Fruit fly (Drosophila melanogaster) whole organism, prepupa: ENCODE results near the gene CG8539.
"Not testable (repeated sequence)": the region's sequence is repeated elsewhere in the genome, so short reads cannot be mapped to it uniquely, and the experiment has no call there.

Experiments used
- Blimp-1 ChIP-seq: fragments of 200-800 bp; sonication (Bioruptor generic); optimal IDR thresholded peaks from 3 replicates; lab custom pipeline; 2017; ENCODE audit warnings: missing biosample characterization, missing genetic modification characterization, mild to moderate bottlenecking, moderate library complexity, missing genetic modification reagents
- CG11294 ChIP-seq: fragments of 200-800 bp; sonication (Bioruptor generic); IDR thresholded peaks from 2 replicates; pipeline ENCODE4 v1.3.6; 2022; ENCODE audit warnings: missing biosample characterization, missing genetic modification characterization
- CG11902 ChIP-seq: fragments of 200-800 bp; sonication (Bioruptor generic); optimal IDR thresholded peaks from 3 replicates; lab custom pipeline; 2016; ENCODE audit warnings: missing biosample characterization, missing genetic modification characterization
- CG15336 ChIP-seq: fragments of 200-800 bp; sonication (Bioruptor generic); IDR thresholded peaks from 2 replicates; pipeline ENCODE4 v1.3.6; 2022; ENCODE audit warnings: missing biosample characterization, missing genetic modification characterization
- CG1621 ChIP-seq: fragments of 200-800 bp; sonication (Bioruptor generic); optimal IDR thresholded peaks from 3 replicates; lab custom pipeline; 2018; ENCODE audit warnings: missing biosample characterization, mild to moderate bottlenecking, missing genetic modification characterization
- CG16779 ChIP-seq: fragments of 200-800 bp; sonication (Bioruptor generic); optimal IDR thresholded peaks from 3 replicates; lab custom pipeline; 2017; ENCODE audit warnings: missing biosample characterization, mild to moderate bottlenecking, missing genetic modification characterization
- CG32006 ChIP-seq: fragments of 200-800 bp; sonication (Bioruptor generic); optimal IDR thresholded peaks from 3 replicates; lab custom pipeline; 2017; ENCODE audit warnings: missing biosample characterization, mild to moderate bottlenecking, missing genetic modification characterization
- CG4318 ChIP-seq: fragments of 200-800 bp; sonication (Bioruptor generic); optimal IDR thresholded peaks from 3 replicates; lab custom pipeline; 2017; ENCODE audit warnings: missing biosample characterization, mild to moderate bottlenecking, missing genetic modification characterization
- CG6163 ChIP-seq: fragments of 200-800 bp; sonication (Bioruptor generic); IDR thresholded peaks from 3 replicates; pipeline ENCODE4 v1.3.6; 2022; ENCODE audit warnings: missing biosample characterization, missing genetic modification characterization
- CG6276 ChIP-seq: fragments of 200-800 bp; sonication (Bioruptor generic); optimal IDR thresholded peaks from 2 replicates; lab custom pipeline; 2017; ENCODE audit warnings: missing biosample characterization, mild to moderate bottlenecking, missing genetic modification characterization
- CG6792 ChIP-seq: fragments of 200-800 bp; sonication (Bioruptor generic); optimal IDR thresholded peaks from 3 replicates; lab custom pipeline; 2016; ENCODE audit warnings: missing biosample characterization, missing genetic modification characterization
- CG6808 ChIP-seq: fragments of 200-800 bp; sonication (Bioruptor generic); optimal IDR thresholded peaks from 3 replicates; lab custom pipeline; 2017; ENCODE audit warnings: missing biosample characterization, missing genetic modification characterization, mild to moderate bottlenecking, moderate library complexity, missing genetic modification reagents
- CG6854 ChIP-seq: fragments of 200-800 bp; sonication (Bioruptor generic); optimal IDR thresholded peaks from 2 replicates; lab custom pipeline; 2017; ENCODE audit warnings: missing biosample characterization, mild to moderate bottlenecking, missing genetic modification characterization
- Eip75B ChIP-seq: fragments of 200-800 bp; sonication (Bioruptor generic); optimal IDR thresholded peaks from 3 replicates; lab custom pipeline; 2016; ENCODE audit warnings: missing biosample characterization, missing genetic modification characterization
- Ets96B ChIP-seq: fragments of 200-800 bp; optimal IDR thresholded peaks from 2 replicates; lab custom pipeline; 2019; ENCODE audit warnings: missing biosample characterization, mild to moderate bottlenecking, missing genetic modification characterization, moderate library complexity
- Gug ChIP-seq: fragments of 200-800 bp; sonication (Bioruptor generic); IDR thresholded peaks from 2 replicates; pipeline ENCODE4 v1.3.6; 2022; ENCODE audit warnings: missing biosample characterization, missing genetic modification characterization
- Hr38 ChIP-seq: sonication (Bioruptor generic); optimal IDR thresholded peaks from 2 replicates; lab custom pipeline; 2016; ENCODE audit warnings: missing biosample characterization, missing genetic modification characterization
- Hr39 ChIP-seq: fragments of 200-800 bp; sonication (Bioruptor generic); optimal IDR thresholded peaks from 2 replicates; lab custom pipeline; 2016; ENCODE audit warnings: missing biosample characterization, missing genetic modification characterization
- Hr4 ChIP-seq: fragments of 200-800 bp; sonication (Bioruptor generic); optimal IDR thresholded peaks from 3 replicates; lab custom pipeline; 2016; ENCODE audit warnings: missing biosample characterization, missing genetic modification characterization
- Lpt ChIP-seq: fragments of 200-800 bp; sonication (Bioruptor generic); optimal IDR thresholded peaks from 3 replicates; lab custom pipeline; 2016; ENCODE audit warnings: missing biosample characterization, missing genetic modification characterization
- Met ChIP-seq: fragments of 200-800 bp; sonication (Bioruptor generic); optimal IDR thresholded peaks from 3 replicates; lab custom pipeline; 2016; ENCODE audit warnings: missing biosample characterization, missing genetic modification characterization
- Smox ChIP-seq: fragments of 200-800 bp; sonication (Bioruptor generic); optimal IDR thresholded peaks from 3 replicates; lab custom pipeline; 2016; ENCODE audit warnings: missing biosample characterization, missing genetic modification characterization
- Sox102F ChIP-seq: fragments of 200-800 bp; sonication (Bioruptor generic); optimal IDR thresholded peaks from 2 replicates; lab custom pipeline; 2016; ENCODE audit warnings: missing biosample characterization, mild to moderate bottlenecking, missing genetic modification characterization
- Sox15 ChIP-seq: fragments of 200-800 bp; sonication (Bioruptor generic); optimal IDR thresholded peaks from 3 replicates; lab custom pipeline; 2016; ENCODE audit warnings: missing biosample characterization, missing genetic modification characterization
- achi ChIP-seq: fragments of 200-800 bp; sonication (Bioruptor generic); optimal IDR thresholded peaks from 3 replicates; lab custom pipeline; 2016; ENCODE audit warnings: missing biosample characterization, missing genetic modification characterization
- acj6 ChIP-seq: fragments of 200-800 bp; sonication (Bioruptor generic); optimal IDR thresholded peaks from 3 replicates; lab custom pipeline; 2016; ENCODE audit warnings: missing biosample characterization, missing genetic modification characterization
- dsx ChIP-seq: fragments of 200-800 bp; optimal IDR thresholded peaks from 3 replicates; lab custom pipeline; 2019; ENCODE audit warnings: missing biosample characterization, mild to moderate bottlenecking, missing genetic modification characterization, moderate library complexity; ENCODE audit not compliant: poor library complexity, severe bottlenecking
- fd59A ChIP-seq: fragments of 200-800 bp; sonication (Bioruptor generic); optimal IDR thresholded peaks from 2 replicates; lab custom pipeline; 2017; ENCODE audit warnings: missing biosample characterization, mild to moderate bottlenecking, missing genetic modification characterization, missing genetic modification reagents
- fkh ChIP-seq: fragments of 200-800 bp; sonication (Bioruptor generic); optimal IDR thresholded peaks from 3 replicates; lab custom pipeline; 2017; ENCODE audit warnings: missing biosample characterization, mild to moderate bottlenecking, missing genetic modification characterization, moderate library complexity
- net ChIP-seq: fragments of 200-800 bp; sonication (Bioruptor generic); optimal IDR thresholded peaks from 3 replicates; lab custom pipeline; 2016; ENCODE audit warnings: missing biosample characterization, missing genetic modification characterization
- pdm3 ChIP-seq: fragments of 200-800 bp; sonication (Bioruptor generic); optimal IDR thresholded peaks from 3 replicates; lab custom pipeline; 2016; ENCODE audit warnings: missing biosample characterization, missing genetic modification characterization
- spab ChIP-seq: fragments of 200-800 bp; sonication (Bioruptor generic); optimal IDR thresholded peaks from 2 replicates; lab custom pipeline; 2017; ENCODE audit warnings: missing biosample characterization, mild to moderate bottlenecking, missing genetic modification characterization, missing genetic modification reagents
- ss ChIP-seq, 2 experiments: fragments of 200-800 bp; sonication (Bioruptor generic); optimal IDR thresholded peaks; 2 replicates in 1 of 2; 3 replicates in 1 of 2; lab custom pipeline; 2017 to 2018; ENCODE audit warnings: mild to moderate bottlenecking in 2 of 2, missing biosample characterization in 2 of 2, missing genetic modification characterization in 2 of 2, moderate library complexity in 1 of 2
- svp ChIP-seq: fragments of 200-800 bp; sonication (Bioruptor generic); peaks from one replicate; lab custom pipeline; 2016; ENCODE audit warnings: missing biosample characterization, missing genetic modification characterization
- topi ChIP-seq: fragments of 200-800 bp; sonication (Bioruptor generic); optimal IDR thresholded peaks from 3 replicates; lab custom pipeline; 2016; ENCODE audit warnings: missing biosample characterization, missing genetic modification characterization
- vri ChIP-seq: fragments of 200-800 bp; sonication (Bioruptor generic); optimal IDR thresholded peaks from 3 replicates; lab custom pipeline; 2016; ENCODE audit warnings: missing biosample characterization, mild to moderate bottlenecking, missing genetic modification characterization

Gene CG8539

DNA sequence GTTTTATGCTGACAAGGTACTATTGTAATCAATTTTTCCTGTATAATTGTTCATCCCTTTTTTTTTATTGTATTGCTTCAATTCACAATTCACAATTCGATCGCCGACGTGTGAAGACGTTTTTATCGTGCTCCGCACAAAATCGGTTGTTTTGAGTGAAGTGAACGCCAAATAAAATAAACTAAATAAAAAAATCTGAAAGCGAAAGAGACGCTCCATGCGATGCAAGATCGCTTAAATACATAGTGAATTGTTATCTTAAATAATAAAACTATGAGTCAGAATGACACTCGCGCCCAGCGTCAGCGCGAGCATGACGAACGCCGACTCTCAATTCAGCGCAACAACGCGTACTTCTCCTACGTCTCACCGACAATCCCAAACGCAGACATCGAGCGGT is at the start of gene CG8539:
Gene CG8539, minus strand, starts transcription at position 101 of the 400 bp plus-strand sequence.
- TF ChIP-seq Hr38 (GFP tag; lab: Kevin White, UChicago); Lpt; CG16779 (tag; lab: Kevin White, UChicago): not testable (repeated sequence)

- TF ChIP-seq fd59A (GFP tag; lab: Kevin White, UChicago): no peak
- TF ChIP-seq Blimp-1 (GFP tag; lab: Kevin White, UChicago): peak; percentile 93
- TF ChIP-seq Gug (GFP tag; lab: Robert Waterston, UW): no peak
- peak; percentile 30 for TF ChIP-seq Sox102F (GFP tag; lab: Kevin White, UChicago)
- no peak for TF ChIP-seq svp (GFP tag; lab: Kevin White, UChicago)
- no peak for TF ChIP-seq achi
- no peak for TF ChIP-seq topi
- TF ChIP-seq, all 60 proteins: peak for 2
Observed at dm6 chr3L:7545562-7545961, 46.9 kb upstream of the CG8539 start.

- TF ChIP-seq dsx (GFP tag; lab: Kevin White, UChicago): no peak
- TF ChIP-seq Hr4: peak; percentile 59
- TF ChIP-seq CG6163 (GFP tag; lab: Robert Waterston, UW): no peak
- TF ChIP-seq CG6276: peak; percentile 14
- 0 out of 2 replicates have a peak, but pooled peaks have one; percentile 25 for TF ChIP-seq CG15336
- TF ChIP-seq CG32006 (GFP tag; lab: Kevin White, UChicago): peak; percentile 61
- no peak for TF ChIP-seq CG6854 (GFP tag; lab: Kevin White, UChicago)
- TF ChIP-seq CG16779 (tag; lab: Kevin White, UChicago): no peak
- no peak for TF ChIP-seq net (GFP tag; lab: Kevin White, UChicago)
Observed at dm6 chr3L:7544639-7545183, 46.1 kb upstream of the CG8539 start.

DNA sequence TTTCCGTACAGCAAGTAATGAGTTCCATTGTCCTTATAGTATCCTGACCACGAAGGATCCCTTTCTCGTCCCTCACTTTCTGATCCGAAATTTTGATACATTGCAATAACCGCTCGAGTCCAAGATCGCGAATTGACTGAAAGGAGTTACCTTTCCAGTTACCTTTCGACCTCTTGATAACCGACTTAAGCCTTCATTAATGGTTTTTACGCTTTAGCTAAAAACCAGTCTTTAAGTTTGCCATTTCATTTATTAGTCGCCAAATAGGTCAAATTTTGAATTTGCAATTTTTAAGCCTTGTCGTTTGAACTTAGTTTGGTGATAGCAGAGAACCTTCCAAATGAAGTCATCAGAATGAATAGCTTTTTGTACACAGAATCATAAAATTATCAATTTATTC is 43.7 kb upstream of the CG8539 start, which contains the start of gene CG32376:
Gene CG32376, minus strand, starts transcription at position 101 of the 400 bp plus-strand sequence.
- no peak for TF ChIP-seq ss (GFP tag; optimal IDR thresholded peaks at IDR 0.05; lab: Kevin White, UChicago)
- TF ChIP-seq CG6808 (GFP tag; lab: Kevin White, UChicago): no peak
- no peak for TF ChIP-seq CG4318 (GFP tag; lab: Kevin White, UChicago)
- TF ChIP-seq Smox (GFP tag; lab: Kevin White, UChicago): no peak
- no peak for TF ChIP-seq CG6792 (GFP tag; lab: Kevin White, UChicago)
- no peak for TF ChIP-seq CG11902
- no peak for TF ChIP-seq Eip75B (GFP tag; lab: Kevin White, UChicago)
- TF ChIP-seq svp (GFP tag; lab: Kevin White, UChicago): no peak
- no peak for TF ChIP-seq spab (GFP tag; lab: Kevin White, UChicago)
- no peak for TF ChIP-seq CG1621 (tag; lab: Kevin White, UChicago)
- TF ChIP-seq vri: no peak
- no peak for TF ChIP-seq dsx (GFP tag; lab: Kevin White, UChicago)

dm6 chr3L:7541068-7541467 is 42.4 kb upstream of the CG8539 start, which contains the start of gene CG32374:
Gene CG32374 (minus strand): TSS chr3L:7541168.
- no peak for TF ChIP-seq fkh (GFP tag; lab: Kevin White, UChicago)
- no peak for TF ChIP-seq Smox (GFP tag; lab: Kevin White, UChicago)
- no peak for TF ChIP-seq Lpt
- TF ChIP-seq Sox102F (GFP tag; lab: Kevin White, UChicago): no peak
- no peak for TF ChIP-seq Blimp-1 (GFP tag; lab: Kevin White, UChicago)
- TF ChIP-seq svp (GFP tag; lab: Kevin White, UChicago): no peak
- TF ChIP-seq Eip75B (GFP tag; lab: Kevin White, UChicago): no peak
- no peak for TF ChIP-seq acj6 (GFP tag; lab: Kevin White, UChicago)
- TF ChIP-seq Ets96B (tag; lab: Kevin White, UChicago): no peak
- TF ChIP-seq Sox15 (GFP tag; lab: Kevin White, UChicago): no peak
- TF ChIP-seq Hr39 (GFP tag; lab: Kevin White, UChicago): no peak
- TF ChIP-seq pdm3 (GFP tag; lab: Kevin White, UChicago): no peak
- TF ChIP-seq CG15336: no peak
- no peak for TF ChIP-seq CG11294
- no peak for TF ChIP-seq CG1621 (tag; lab: Kevin White, UChicago)
- no peak for TF ChIP-seq Met (GFP tag; lab: Kevin White, UChicago)
- TF ChIP-seq Hr38 (GFP tag; lab: Kevin White, UChicago): no peak
